Fruit fly (Drosophila melanogaster) whole organism, embryonic: ENCODE measurements around the gene foi.

Source experiments
- Blimp-1 ChIP-seq: fragments of 200-800 bp; sonication (Bioruptor generic); optimal IDR thresholded peaks from 3 replicates; lab custom pipeline; 2018; ENCODE audit warnings: missing biosample characterization, missing genetic modification characterization, mild to moderate bottlenecking, moderate library complexity, missing genetic modification reagents
- CG10543 ChIP-seq: fragments of 200-800 bp; sonication (Bioruptor generic); optimal IDR thresholded peaks from 3 replicates; lab custom pipeline; 2017; ENCODE audit warnings: missing biosample characterization, mild to moderate bottlenecking, missing genetic modification characterization, moderate library complexity
- CG11398 ChIP-seq: fragments of 200-800 bp; sonication (Bioruptor generic); optimal IDR thresholded peaks from 2 replicates; lab custom pipeline; 2016; ENCODE audit warnings: missing biosample characterization, missing genetic modification characterization
- CG12071 ChIP-seq: fragments of 200-800 bp; sonication (Bioruptor generic); optimal IDR thresholded peaks from 3 replicates; lab custom pipeline; 2018; ENCODE audit warnings: missing biosample characterization, mild to moderate bottlenecking, missing genetic modification characterization
- CG12155 ChIP-seq: fragments of 200-800 bp; sonication (Bioruptor generic); optimal IDR thresholded peaks from 3 replicates; lab custom pipeline; 2016; ENCODE audit warnings: missing biosample characterization, missing genetic modification characterization
- CG12942 ChIP-seq: fragments of 200-800 bp; sonication (Bioruptor generic); optimal IDR thresholded peaks from 3 replicates; lab custom pipeline; 2016; ENCODE audit warnings: missing biosample characterization, missing genetic modification characterization
- CG13424 ChIP-seq: fragments of 200-800 bp; sonication (Bioruptor generic); optimal IDR thresholded peaks from 2 replicates; lab custom pipeline; 2019; ENCODE audit warnings: missing biosample characterization, mild to moderate bottlenecking, missing genetic modification characterization, moderate library complexity
- CG1529 ChIP-seq: fragments of 200-800 bp; sonication (Bioruptor generic); optimal IDR thresholded peaks from 3 replicates; lab custom pipeline; 2018; ENCODE audit warnings: missing biosample characterization, missing genetic modification characterization
- CG18619 ChIP-seq: fragments of 200-800 bp; sonication (Bioruptor generic); optimal IDR thresholded peaks from 3 replicates; lab custom pipeline; 2017; ENCODE audit warnings: missing biosample characterization, mild to moderate bottlenecking, missing genetic modification characterization
- CG30020 ChIP-seq: fragments of 200-800 bp; optimal IDR thresholded peaks from 2 replicates; lab custom pipeline; 2019; ENCODE audit warnings: missing biosample characterization, mild to moderate bottlenecking, missing genetic modification characterization, moderate library complexity
- CG34376 ChIP-seq: fragments of 200-800 bp; sonication (Bioruptor generic); optimal IDR thresholded peaks from 2 replicates; lab custom pipeline; 2018; ENCODE audit warnings: missing biosample characterization, mild to moderate bottlenecking, missing genetic modification characterization
- CG5245 ChIP-seq: fragments of 200-800 bp; sonication (Bioruptor generic); optimal IDR thresholded peaks from 3 replicates; lab custom pipeline; 2016; ENCODE audit warnings: missing biosample characterization, missing genetic modification characterization
- CG7357 ChIP-seq: fragments of 200-800 bp; sonication (Bioruptor generic); IDR thresholded peaks from 3 replicates; pipeline ENCODE4 v1.3.6; 2022; ENCODE audit warnings: missing biosample characterization, missing genetic modification characterization
- CG7987 ChIP-seq: fragments of 200-800 bp; sonication (Bioruptor generic); optimal IDR thresholded peaks from 2 replicates; lab custom pipeline; 2018; ENCODE audit warnings: missing biosample characterization, mild to moderate bottlenecking, missing genetic modification characterization, moderate library complexity
- CG8089 ChIP-seq: fragments of 200-800 bp; sonication (Bioruptor generic); optimal IDR thresholded peaks from 3 replicates; lab custom pipeline; 2016; ENCODE audit warnings: missing biosample characterization, missing genetic modification characterization
- CG8924 ChIP-seq: fragments of 200-800 bp; optimal IDR thresholded peaks from 3 replicates; lab custom pipeline; 2019; ENCODE audit warnings: missing biosample characterization, mild to moderate bottlenecking, missing genetic modification characterization, moderate library complexity
- Camta ChIP-seq: fragments of 200-800 bp; sonication (Bioruptor generic); optimal IDR thresholded peaks from 2 replicates; lab custom pipeline; 2016; ENCODE audit warnings: missing biosample characterization, missing genetic modification characterization
- CoRest ChIP-seq: fragments of 200-800 bp; sonication (Bioruptor generic); optimal IDR thresholded peaks from 3 replicates; lab custom pipeline; 2018; ENCODE audit warnings: missing biosample characterization, mild to moderate bottlenecking, missing genetic modification characterization, moderate library complexity
- D19B ChIP-seq: fragments of 200-800 bp; sonication (Bioruptor generic); optimal IDR thresholded peaks from 2 replicates; lab custom pipeline; 2017; ENCODE audit warnings: missing biosample characterization, mild to moderate bottlenecking, missing genetic modification characterization
- Dad ChIP-seq: fragments of 200-800 bp; sonication (Bioruptor generic); optimal IDR thresholded peaks from 3 replicates; lab custom pipeline; 2016; ENCODE audit warnings: missing biosample characterization, missing genetic modification characterization
- ERR ChIP-seq: fragments of 200-800 bp; sonication (Bioruptor generic); optimal IDR thresholded peaks from 2 replicates; lab custom pipeline; 2016; ENCODE audit warnings: missing biosample characterization, missing genetic modification characterization
- Ets97D ChIP-seq: fragments of 200-800 bp; sonication (Bioruptor generic); optimal IDR thresholded peaks from 3 replicates; lab custom pipeline; 2016; ENCODE audit warnings: missing biosample characterization, missing genetic modification characterization
- Fer2 ChIP-seq: fragments of 200-800 bp; sonication (Bioruptor generic); optimal IDR thresholded peaks from 2 replicates; lab custom pipeline; 2018; ENCODE audit warnings: missing biosample characterization, mild to moderate bottlenecking, missing genetic modification characterization, moderate library complexity
- Gug ChIP-seq: fragments of 200-800 bp; sonication (Bioruptor generic); IDR thresholded peaks from 4 replicates; pipeline ENCODE4 v1.3.6; 2022; ENCODE audit warnings: missing biosample characterization, missing genetic modification characterization
- HLH3B ChIP-seq: fragments of 200-800 bp; sonication (Bioruptor generic); IDR thresholded peaks from 2 replicates; pipeline ENCODE4 v1.3.6; 2022; ENCODE audit warnings: missing biosample characterization, missing genetic modification characterization
- Hr39 ChIP-seq: fragments of >200 bp; optimal IDR thresholded peaks from 2 replicates; lab custom pipeline; 2017
- Nf-YC ChIP-seq: fragments of 200-800 bp; optimal IDR thresholded peaks from 3 replicates; lab custom pipeline; 2019; ENCODE audit warnings: missing biosample characterization, mild to moderate bottlenecking, missing genetic modification characterization, moderate library complexity
- Rfx ChIP-seq: fragments of 200-800 bp; sonication (Bioruptor generic); IDR thresholded peaks from 2 replicates; pipeline ENCODE4 v1.3.6; 2022; ENCODE audit warnings: missing biosample characterization, missing genetic modification characterization
- Sry-δ ChIP-seq: fragments of 200-800 bp; sonication (Bioruptor generic); optimal IDR thresholded peaks from 2 replicates; lab custom pipeline; 2016; ENCODE audit warnings: missing biosample characterization, missing genetic modification characterization
- Tbp ChIP-seq: fragments of >200 bp; optimal IDR thresholded peaks from 2 replicates; lab custom pipeline; 2018; ENCODE audit warnings: missing biosample characterization, missing genetic modification characterization
- Usf ChIP-seq: fragments of 200-800 bp; sonication (Bioruptor generic); optimal IDR thresholded peaks from 2 replicates; lab custom pipeline; 2017; ENCODE audit warnings: missing genotype, missing biosample characterization, missing genetic modification characterization
- Vsx1 ChIP-seq: fragments of 200-800 bp; sonication (Bioruptor generic); optimal IDR thresholded peaks from 2 replicates; lab custom pipeline; 2017; ENCODE audit warnings: missing biosample characterization, mild to moderate bottlenecking, missing genetic modification characterization, missing genetic modification reagents
- ato ChIP-seq: fragments of 200-800 bp; sonication (Bioruptor generic); IDR thresholded peaks from 2 replicates; pipeline ENCODE4 v1.3.6; 2022; ENCODE audit warnings: missing biosample characterization, missing genetic modification characterization; ENCODE audit not compliant: partially characterized antibody
- az2 ChIP-seq: fragments of 200-800 bp; sonication (Bioruptor generic); optimal IDR thresholded peaks from 3 replicates; lab custom pipeline; 2016; ENCODE audit warnings: missing biosample characterization, missing genetic modification characterization
- br ChIP-seq: fragments of >200 bp; optimal IDR thresholded peaks from 2 replicates; lab custom pipeline; 2017
- corto ChIP-seq: fragments of 200-800 bp; sonication (Bioruptor generic); optimal IDR thresholded peaks from 2 replicates; lab custom pipeline; 2016; ENCODE audit warnings: missing biosample characterization, mild to moderate bottlenecking, missing genetic modification characterization, moderate library complexity
- dati ChIP-seq: fragments of 200-800 bp; sonication (Bioruptor generic); IDR thresholded peaks from 2 replicates; pipeline ENCODE4 v1.3.6; 2022; ENCODE audit warnings: missing biosample characterization, missing genetic modification characterization
- eve ChIP-seq, 2 experiments: fragments of >200 bp; optimal IDR thresholded peaks; 2 replicates each; lab custom pipeline; 2017; ENCODE audit warnings: missing biosample characterization in 2 of 2, missing genetic modification characterization in 2 of 2
- ewg ChIP-seq: fragments of 200-800 bp; sonication (Bioruptor generic); optimal IDR thresholded peaks from 3 replicates; lab custom pipeline; 2017; ENCODE audit warnings: mild to moderate bottlenecking, missing biosample characterization, missing genetic modification reagents, missing genetic modification characterization
- lab ChIP-seq: fragments of 200-800 bp; sonication (Bioruptor generic); optimal IDR thresholded peaks from 3 replicates; lab custom pipeline; 2017; ENCODE audit warnings: missing biosample characterization, missing genetic modification characterization, mild to moderate bottlenecking, moderate library complexity, missing genetic modification reagents
- ranshi ChIP-seq: fragments of 200-800 bp; sonication (Bioruptor generic); IDR thresholded peaks from 2 replicates; pipeline ENCODE4 v1.3.6; 2022; ENCODE audit warnings: missing biosample characterization, missing genetic modification characterization
- rib ChIP-seq: fragments of 200-800 bp; sonication (Bioruptor generic); IDR thresholded peaks from 2 replicates; pipeline ENCODE4 v1.3.6; 2022; ENCODE audit warnings: missing biosample characterization, missing genetic modification characterization
- sc ChIP-seq, 3 experiments: fragments of >200 bp in 2 of 3; fragments of 200-800 bp in 1 of 3; sonication (Bioruptor generic) in 1 of 3; optimal IDR thresholded peaks; 2 replicates in 2 of 3; 3 replicates in 1 of 3; lab custom pipeline; 2017; ENCODE audit warnings: mild to moderate bottlenecking in 1 of 3, missing biosample characterization in 1 of 3, missing genetic modification characterization in 1 of 3, missing genetic modification reagents in 1 of 3
- slou ChIP-seq: fragments of 200-800 bp; sonication (Bioruptor generic); optimal IDR thresholded peaks from 3 replicates; lab custom pipeline; 2016; ENCODE audit warnings: missing biosample characterization, missing genetic modification characterization
- slp2 ChIP-seq: fragments of 200-800 bp; sonication (Bioruptor generic); optimal IDR thresholded peaks from 2 replicates; lab custom pipeline; 2016; ENCODE audit warnings: missing biosample characterization, missing genetic modification characterization
- sqz ChIP-seq: fragments of 200-800 bp; sonication (Bioruptor generic); optimal IDR thresholded peaks from 3 replicates; lab custom pipeline; 2018; ENCODE audit warnings: missing biosample characterization, mild to moderate bottlenecking, missing genetic modification characterization
- tx ChIP-seq: fragments of 200-800 bp; sonication (Bioruptor generic); optimal IDR thresholded peaks from 2 replicates; lab custom pipeline; 2016; ENCODE audit warnings: missing biosample characterization, missing genetic modification characterization
- unpg ChIP-seq: fragments of 200-800 bp; sonication (Bioruptor generic); optimal IDR thresholded peaks from 3 replicates; lab custom pipeline; 2018; ENCODE audit warnings: missing biosample characterization, mild to moderate bottlenecking, missing genetic modification characterization, moderate library complexity
- vfl ChIP-seq: fragments of 200-800 bp; sonication (Bioruptor generic); optimal IDR thresholded peaks from 2 replicates; lab custom pipeline; 2016; ENCODE audit warnings: missing biosample characterization, missing genetic modification characterization
- zen2 ChIP-seq: fragments of 200-800 bp; sonication (Bioruptor generic); IDR thresholded peaks from 3 replicates; pipeline ENCODE4 v1.3.6; 2022; ENCODE audit warnings: missing biosample characterization, missing genetic modification characterization; ENCODE audit not compliant: partially characterized antibody
- zfh1 ChIP-seq: fragments of 200-800 bp; sonication (Bioruptor generic); IDR thresholded peaks from 3 replicates; pipeline ENCODE4 v1.3.6; 2022; ENCODE audit warnings: missing biosample characterization, missing genetic modification characterization

foi gene

dm6 chr3L:8547104-8547523, 22.1 kb downstream of the foi start (continued):
- TF ChIP-seq CG12155 (peak; percentile 77), CoRest (tag; lab: Kevin White, UChicago) (peak; percentile 94), Vsx1 (GFP tag; lab: Kevin White, UChicago) (peak; percentile 74), slp2 (GFP tag; lab: Kevin White, UChicago) (peak; percentile 57), CG12942 (GFP tag; lab: Kevin White, UChicago) (peak; percentile 73), ranshi (GFP tag; lab: Robert Waterston, UW) (peak; percentile 73), CG30020 (tag; lab: Kevin White, UChicago) (peak; percentile 55), Dad (GFP tag; lab: Kevin White, UChicago) (peak; percentile 46), dati (GFP tag; lab: Robert Waterston, UW) (no peak), CG12071 (GFP tag; lab: Kevin White, UChicago) (peak; percentile 83), Gug (GFP tag; lab: Robert Waterston, UW) (peak; percentile 81), CG1529 (GFP tag; lab: Kevin White, UChicago) (peak; percentile 77), zfh1 (GFP tag; lab: Robert Waterston, UW) (peak; percentile 82), CG7357 (GFP tag; lab: Robert Waterston, UW) (peak; percentile 72), sqz (peak; percentile 79), tx (GFP tag; lab: Kevin White, UChicago) (peak; percentile 59), CG18619 (GFP tag; lab: Kevin White, UChicago) (peak; percentile 84), lab (peak; percentile 93), Blimp-1 (peak; percentile 85), ato (GFP tag; lab: Robert Waterston, UW) (no peak), ERR (GFP tag; lab: Kevin White, UChicago) (peak; percentile 58), CG5245 (GFP tag; lab: Kevin White, UChicago) (peak; percentile 54), vfl (GFP tag; lab: Kevin White, UChicago) (peak; percentile 65), unpg (GFP tag; lab: Kevin White, UChicago) (peak; percentile 92), Fer2 (peak; percentile 80), br (no peak), az2 (GFP tag; lab: Kevin White, UChicago) (peak; percentile 82), Ets97D (GFP tag; lab: Kevin White, UChicago) (peak; percentile 50), slou (GFP tag; lab: Kevin White, UChicago) (peak; percentile 56), CG34376 (GFP tag; lab: Kevin White, UChicago) (peak; percentile 77), Camta (GFP tag; lab: Kevin White, UChicago) (peak; percentile 72), corto (GFP tag; lab: Kevin White, UChicago) (no peak), Hr39 (no peak), CG8089 (peak; percentile 42), CG13424 (peak; percentile 90), ewg (GFP tag; lab: Kevin White, UChicago) (peak; percentile 72), zen2 (GFP tag; lab: Robert Waterston, UW) (no peak), Usf (GFP tag; lab: Kevin White, UChicago) (peak; percentile 70), HLH3B (GFP tag; lab: Robert Waterston, UW) (peak; percentile 78), Nf-YC (peak; percentile 75), CG10543 (peak; percentile 89), CG11398 (GFP tag; lab: Kevin White, UChicago) (peak; percentile 8), eve (GFP tag; optimal IDR thresholded peaks at IDR 0.05; lab: Kevin White, UChicago) (peak in 1 of 2 experiments; percentile 89), CG7987 (GFP tag; lab: Kevin White, UChicago) (peak; percentile 53), Rfx (peak; percentile 91), rib (GFP tag; lab: Robert Waterston, UW) (peak; percentile 66), Sry-δ (peak; percentile 12), sc (optimal IDR thresholded peaks at IDR 0.05; lab: Kevin White, UChicago) (no peak), sc (GFP tag; optimal IDR thresholded peaks at IDR 0.05; lab: Kevin White, UChicago) (peak; percentile 67), Tbp (GFP tag; lab: Kevin White, UChicago) (no peak), D19B (GFP tag; lab: Kevin White, UChicago) (peak; percentile 79), CG8924 (tag; lab: Kevin White, UChicago) (peak; percentile 90)
